Fruit fly (Drosophila melanogaster) whole organism, embryonic: Measurements from ENCODE around the gene CG12279.
A peak's percentile ranks its signal among the peaks of the same experiment; 100 is the strongest.

ENCODE experiments used
- Asciz ChIP-seq: fragments of 200-800 bp; sonication (Bioruptor generic); optimal IDR thresholded peaks from 2 replicates; lab custom pipeline; 2017; ENCODE audit warnings: missing biosample characterization, mild to moderate bottlenecking, missing genetic modification characterization, missing genetic modification reagents
- Atf6 ChIP-seq: fragments of 200-800 bp; sonication (Bioruptor generic); IDR thresholded peaks from 2 replicates; pipeline ENCODE4 v1.3.6; 2022; ENCODE audit warnings: missing biosample characterization, missing genetic modification characterization
- CG11504 ChIP-seq: fragments of 200-800 bp; sonication (Bioruptor generic); optimal IDR thresholded peaks from 3 replicates; lab custom pipeline; 2019; ENCODE audit warnings: missing biosample characterization, mild to moderate bottlenecking, missing genetic modification characterization, moderate library complexity
- CG11723 ChIP-seq: fragments of 200-800 bp; sonication (Bioruptor generic); optimal IDR thresholded peaks from 2 replicates; lab custom pipeline; 2017; ENCODE audit warnings: missing biosample characterization, mild to moderate bottlenecking, missing genetic modification characterization
- CG13894 ChIP-seq: fragments of 200-800 bp; sonication (Bioruptor generic); optimal IDR thresholded peaks from 3 replicates; lab custom pipeline; 2018; ENCODE audit warnings: missing biosample characterization, mild to moderate bottlenecking, missing genetic modification characterization, moderate library complexity
- CG14441 ChIP-seq: fragments of 200-800 bp; sonication (Bioruptor generic); IDR thresholded peaks from 2 replicates; pipeline ENCODE4 v1.3.6; 2022; ENCODE audit warnings: missing biosample characterization, missing genetic modification characterization
- CG14667 ChIP-seq: fragments of 200-800 bp; sonication (Bioruptor generic); IDR thresholded peaks from 2 replicates; pipeline ENCODE4 v1.3.6; 2022; ENCODE audit warnings: missing biosample characterization, missing genetic modification characterization
- CG14965 ChIP-seq: fragments of 200-800 bp; sonication (Bioruptor generic); optimal IDR thresholded peaks from 2 replicates; lab custom pipeline; 2016; ENCODE audit warnings: missing biosample characterization, missing genetic modification characterization, borderline replicate concordance
- CG15514 ChIP-seq: fragments of 200-800 bp; sonication (Bioruptor generic); optimal IDR thresholded peaks from 3 replicates; lab custom pipeline; 2017; ENCODE audit warnings: missing biosample characterization, missing genetic modification characterization, mild to moderate bottlenecking, moderate library complexity, missing genetic modification reagents
- CG1792 ChIP-seq: fragments of 200-800 bp; sonication (Bioruptor generic); optimal IDR thresholded peaks from 2 replicates; lab custom pipeline; 2016; ENCODE audit warnings: missing biosample characterization, missing genetic modification characterization
- CG18262 ChIP-seq: fragments of 200-800 bp; optimal IDR thresholded peaks from 3 replicates; lab custom pipeline; 2019; ENCODE audit warnings: missing biosample characterization, mild to moderate bottlenecking, missing genetic modification characterization, moderate library complexity
- CG18764 ChIP-seq: fragments of 200-800 bp; sonication (Bioruptor generic); optimal IDR thresholded peaks from 3 replicates; lab custom pipeline; 2016; ENCODE audit warnings: missing biosample characterization, missing genetic modification characterization
- CG2712 ChIP-seq: fragments of 200-800 bp; optimal IDR thresholded peaks from 3 replicates; lab custom pipeline; 2019; ENCODE audit warnings: missing biosample characterization, mild to moderate bottlenecking, missing genetic modification characterization, moderate library complexity
- CG2875 ChIP-seq: fragments of 200-800 bp; sonication (Bioruptor generic); optimal IDR thresholded peaks from 2 replicates; lab custom pipeline; 2017; ENCODE audit warnings: missing biosample characterization, mild to moderate bottlenecking, missing genetic modification characterization, missing genetic modification reagents
- CG30403 ChIP-seq: fragments of 200-800 bp; sonication (Bioruptor generic); optimal IDR thresholded peaks from 3 replicates; lab custom pipeline; 2016; ENCODE audit warnings: missing biosample characterization, missing genetic modification characterization
- CG31224 ChIP-seq: fragments of 200-800 bp; sonication (Bioruptor generic); IDR thresholded peaks from 2 replicates; pipeline ENCODE4 v1.3.6; 2022; ENCODE audit warnings: missing biosample characterization, missing genetic modification characterization
- CG33213 ChIP-seq: fragments of 200-800 bp; sonication (Bioruptor generic); optimal IDR thresholded peaks from 3 replicates; lab custom pipeline; 2016; ENCODE audit warnings: missing biosample characterization, missing genetic modification characterization
- CG3407 ChIP-seq: fragments of 200-800 bp; sonication (Bioruptor generic); optimal IDR thresholded peaks from 2 replicates; lab custom pipeline; 2018; ENCODE audit warnings: missing biosample characterization, mild to moderate bottlenecking, missing genetic modification characterization
- CG34224 ChIP-seq: fragments of 200-800 bp; sonication (Bioruptor generic); IDR thresholded peaks from 3 replicates; pipeline ENCODE4 v1.3.6; 2022; ENCODE audit warnings: missing biosample characterization, missing genetic modification characterization; ENCODE audit not compliant: partially characterized antibody
- CG4820 ChIP-seq: fragments of 200-800 bp; sonication (Bioruptor generic); optimal IDR thresholded peaks from 3 replicates; lab custom pipeline; 2016; ENCODE audit warnings: missing biosample characterization, missing genetic modification characterization
- CG7372 ChIP-seq: fragments of 200-800 bp; sonication (Bioruptor generic); IDR thresholded peaks from 2 replicates; pipeline ENCODE4 v1.3.6; 2022; ENCODE audit warnings: missing biosample characterization, missing genetic modification characterization
- CG7786 ChIP-seq: fragments of 200-800 bp; sonication (Bioruptor generic); optimal IDR thresholded peaks from 2 replicates; lab custom pipeline; 2016; ENCODE audit warnings: missing biosample characterization, missing genetic modification characterization
- D19A ChIP-seq: fragments of 200-800 bp; optimal IDR thresholded peaks from 3 replicates; lab custom pipeline; 2019; ENCODE audit warnings: missing biosample characterization, mild to moderate bottlenecking, missing genetic modification characterization, moderate library complexity
- Dip2 ChIP-seq: fragments of 200-800 bp; sonication (Bioruptor generic); IDR thresholded peaks from 2 replicates; pipeline ENCODE4 v1.3.6; 2022; ENCODE audit warnings: missing biosample characterization, missing genetic modification characterization
- Drgx ChIP-seq: fragments of 200-800 bp; sonication (Bioruptor generic); IDR thresholded peaks from 2 replicates; pipeline ENCODE4 v1.3.6; 2022; ENCODE audit warnings: missing biosample characterization, missing genetic modification characterization
- Hsf ChIP-seq: fragments of 200-800 bp; sonication (Bioruptor generic); optimal IDR thresholded peaks from 3 replicates; lab custom pipeline; 2016; ENCODE audit warnings: missing biosample characterization, missing genetic modification characterization
- Lpt ChIP-seq: fragments of >200 bp; optimal IDR thresholded peaks from 2 replicates; lab custom pipeline; 2018; ENCODE audit warnings: missing biosample characterization, missing genetic modification characterization
- MBD-R2 ChIP-seq: fragments of 200-800 bp; sonication (Bioruptor generic); IDR thresholded peaks from 2 replicates; pipeline ENCODE4 v1.3.6; 2022; ENCODE audit warnings: missing biosample characterization, missing genetic modification characterization
- Med ChIP-seq: fragments of 200-800 bp; sonication (Bioruptor generic); peaks from one replicate; lab custom pipeline; 2016; ENCODE audit warnings: missing biosample characterization, missing genetic modification characterization, mild to moderate bottlenecking, inconsistent platforms, moderate library complexity
- Rfx ChIP-seq: fragments of 200-800 bp; sonication (Bioruptor generic); IDR thresholded peaks from 2 replicates; pipeline ENCODE4 v1.3.6; 2022; ENCODE audit warnings: missing biosample characterization, missing genetic modification characterization
- ato ChIP-seq: fragments of 200-800 bp; sonication (Bioruptor generic); IDR thresholded peaks from 2 replicates; pipeline ENCODE4 v1.3.6; 2022; ENCODE audit warnings: missing biosample characterization, missing genetic modification characterization; ENCODE audit not compliant: partially characterized antibody
- chinmo ChIP-seq: fragments of 200-800 bp; sonication (Bioruptor generic); IDR thresholded peaks from 4 replicates; pipeline ENCODE4 v1.3.6; 2022; ENCODE audit warnings: missing biosample characterization, missing genetic modification characterization; ENCODE audit not compliant: partially characterized antibody
- dati ChIP-seq: fragments of 200-800 bp; sonication (Bioruptor generic); IDR thresholded peaks from 2 replicates; pipeline ENCODE4 v1.3.6; 2022; ENCODE audit warnings: missing biosample characterization, missing genetic modification characterization
- dmrt11E ChIP-seq: fragments of 200-800 bp; sonication (Bioruptor generic); optimal IDR thresholded peaks from 3 replicates; lab custom pipeline; 2018; ENCODE audit warnings: missing biosample characterization, mild to moderate bottlenecking, missing genetic modification characterization, moderate library complexity
- esg ChIP-seq: fragments of 200-800 bp; sonication (Bioruptor generic); conservative IDR thresholded peaks from 2 replicates; pipeline ENCODE4 v1.3.6; 2022; ENCODE audit warnings: missing biosample characterization, missing genetic modification characterization
- gcm ChIP-seq: fragments of 200-800 bp; sonication (Bioruptor generic); optimal IDR thresholded peaks from 2 replicates; lab custom pipeline; 2019; ENCODE audit warnings: missing biosample characterization, mild to moderate bottlenecking, missing genetic modification characterization, moderate library complexity
- gfzf ChIP-seq: fragments of 200-800 bp; sonication (Bioruptor generic); optimal IDR thresholded peaks from 2 replicates; lab custom pipeline; 2016; ENCODE audit warnings: missing biosample characterization, mild to moderate bottlenecking, missing genetic modification characterization, moderate library complexity
- lola ChIP-seq, 3 experiments: fragments of >200 bp in 2 of 3; fragments of 200-800 bp in 1 of 3; sonication (Bioruptor generic) in 1 of 3; optimal IDR thresholded peaks; 2 replicates each; lab custom pipeline; 2017 to 2019; ENCODE audit warnings: missing biosample characterization in 3 of 3, missing genetic modification characterization in 3 of 3, mild to moderate bottlenecking in 1 of 3, moderate library complexity in 1 of 3
- mam ChIP-seq: fragments of 200-800 bp; sonication (Bioruptor generic); optimal IDR thresholded peaks from 3 replicates; lab custom pipeline; 2016; ENCODE audit warnings: missing biosample characterization, missing genetic modification characterization
- nau ChIP-seq: fragments of 200-800 bp; sonication (Bioruptor generic); optimal IDR thresholded peaks from 3 replicates; lab custom pipeline; 2017; ENCODE audit warnings: missing biosample characterization, mild to moderate bottlenecking, missing genetic modification characterization, missing genetic modification reagents
- nmo ChIP-seq: fragments of 200-800 bp; sonication (Bioruptor generic); optimal IDR thresholded peaks from 2 replicates; lab custom pipeline; 2018; ENCODE audit warnings: missing biosample characterization, mild to moderate bottlenecking, missing genetic modification characterization, moderate library complexity
- nom ChIP-seq: fragments of 200-800 bp; sonication (Bioruptor generic); optimal IDR thresholded peaks from 2 replicates; lab custom pipeline; 2017; ENCODE audit warnings: missing biosample characterization, missing genetic modification characterization, mild to moderate bottlenecking, moderate library complexity, missing genetic modification reagents
- onecut ChIP-seq: fragments of 200-800 bp; sonication (Bioruptor generic); IDR thresholded peaks from 2 replicates; pipeline ENCODE4 v1.3.6; 2022; ENCODE audit warnings: missing biosample characterization, missing genetic modification characterization
- pum ChIP-seq: fragments of 200-800 bp; sonication (Bioruptor generic); optimal IDR thresholded peaks from 2 replicates; lab custom pipeline; 2016; ENCODE audit warnings: missing biosample characterization, missing genetic modification characterization
- so ChIP-seq: fragments of 200-800 bp; sonication (Bioruptor generic); IDR thresholded peaks from 3 replicates; pipeline ENCODE4 v1.3.6; 2022; ENCODE audit warnings: missing biosample characterization, missing genetic modification characterization
- sqz ChIP-seq: fragments of 200-800 bp; sonication (Bioruptor generic); optimal IDR thresholded peaks from 3 replicates; lab custom pipeline; 2018; ENCODE audit warnings: missing biosample characterization, mild to moderate bottlenecking, missing genetic modification characterization

CG12279 gene

DNA sequence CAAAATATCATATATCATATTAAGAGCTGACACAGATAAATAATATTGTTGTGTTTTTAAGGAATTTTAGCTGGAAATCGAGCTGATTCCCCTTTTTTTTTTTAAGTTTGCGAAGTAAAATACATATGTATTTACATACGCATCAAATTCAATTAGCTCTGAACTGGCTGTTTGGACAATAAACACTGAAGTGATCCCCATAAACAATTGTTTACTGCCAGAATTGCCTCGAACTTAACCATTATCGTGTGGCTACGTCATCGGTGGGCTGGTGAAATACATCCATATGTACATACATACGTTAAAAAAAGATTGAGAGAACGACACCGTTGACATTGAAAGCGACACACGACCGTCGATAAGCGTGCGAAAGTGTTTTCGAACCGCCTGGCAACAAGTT, 11.4 kb downstream of the CG12279 start (continued):
- no peak for TF ChIP-seq D19A (tag; lab: Kevin White, UChicago)

DNA sequence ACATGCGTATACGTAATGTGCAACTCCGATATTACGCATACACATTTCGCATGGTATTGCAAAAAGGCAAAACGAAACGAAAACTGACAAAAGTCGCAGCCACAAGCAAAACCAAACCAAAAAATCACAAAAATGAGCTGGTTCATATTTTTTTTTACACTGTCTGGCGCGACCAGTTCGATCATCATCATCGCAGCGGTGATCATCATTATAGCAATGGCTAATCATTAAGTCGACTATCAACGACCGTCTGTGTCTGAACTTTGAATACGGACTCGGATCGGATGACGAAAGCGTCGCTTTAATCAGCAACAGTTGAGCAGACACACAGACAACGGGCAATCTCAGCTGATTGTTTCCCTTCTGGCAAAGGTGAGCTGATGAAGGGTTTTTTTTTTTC, 12.0 kb downstream of the CG12279 start:
- no peak for TF ChIP-seq Hsf (GFP tag; lab: Kevin White, UChicago)
- TF ChIP-seq sqz, result peak; percentile 33
- TF ChIP-seq Med, result peak; percentile 22
- TF ChIP-seq CG30403 (GFP tag; lab: Kevin White, UChicago), result no peak
- no peak for TF ChIP-seq MBD-R2 (GFP tag; lab: Robert Waterston, UW)
- TF ChIP-seq nom (GFP tag; lab: Kevin White, UChicago), result peak; percentile 90
- TF ChIP-seq CG11504, result no peak
- 0 out of 2 replicates have a peak, but pooled peaks have one; percentile 46 for TF ChIP-seq CG7372
- no peak for TF ChIP-seq gfzf (GFP tag; lab: Kevin White, UChicago)
- peak; percentile 22 for TF ChIP-seq CG13894 (tag; lab: Kevin White, UChicago)
- TF ChIP-seq lola (GFP tag; optimal IDR thresholded peaks at IDR 0.05; lab: Kevin White, UChicago), result no peak
- no peak for TF ChIP-seq CG33213 (GFP tag; lab: Kevin White, UChicago)
- TF ChIP-seq Atf6 (GFP tag; lab: Robert Waterston, UW), result 0 out of 2 replicates have a peak, but pooled peaks have one; percentile 23
- TF ChIP-seq nmo (GFP tag; lab: Kevin White, UChicago), result no peak
- no peak for TF ChIP-seq CG14965 (GFP tag; lab: Kevin White, UChicago)
- 0 out of 4 replicates have a peak, but pooled peaks have one; percentile 39 for TF ChIP-seq chinmo (GFP tag; lab: Robert Waterston, UW)
- peak; percentile 38; the same call in 1 of the 3 replicates for TF ChIP-seq CG34224 (GFP tag; lab: Robert Waterston, UW)
- TF ChIP-seq CG14667 (GFP tag; lab: Robert Waterston, UW), result no peak
- TF ChIP-seq mam (GFP tag; lab: Kevin White, UChicago), result no peak
- TF ChIP-seq Dip2, result no peak
- TF ChIP-seq CG15514, result peak; percentile 97
- TF ChIP-seq CG1792 (GFP tag; lab: Kevin White, UChicago), result no peak
- TF ChIP-seq Asciz, result no peak
- TF ChIP-seq CG31224 (GFP tag; lab: Robert Waterston, UW), result no peak
- TF ChIP-seq dmrt11E (tag; lab: Kevin White, UChicago), result no peak
- TF ChIP-seq Drgx (GFP tag; lab: Robert Waterston, UW), result peak; percentile 38; the same call in 1 of the 2 replicates
- peak; percentile 42 for TF ChIP-seq Rfx (GFP tag; lab: Robert Waterston, UW)

DNA sequence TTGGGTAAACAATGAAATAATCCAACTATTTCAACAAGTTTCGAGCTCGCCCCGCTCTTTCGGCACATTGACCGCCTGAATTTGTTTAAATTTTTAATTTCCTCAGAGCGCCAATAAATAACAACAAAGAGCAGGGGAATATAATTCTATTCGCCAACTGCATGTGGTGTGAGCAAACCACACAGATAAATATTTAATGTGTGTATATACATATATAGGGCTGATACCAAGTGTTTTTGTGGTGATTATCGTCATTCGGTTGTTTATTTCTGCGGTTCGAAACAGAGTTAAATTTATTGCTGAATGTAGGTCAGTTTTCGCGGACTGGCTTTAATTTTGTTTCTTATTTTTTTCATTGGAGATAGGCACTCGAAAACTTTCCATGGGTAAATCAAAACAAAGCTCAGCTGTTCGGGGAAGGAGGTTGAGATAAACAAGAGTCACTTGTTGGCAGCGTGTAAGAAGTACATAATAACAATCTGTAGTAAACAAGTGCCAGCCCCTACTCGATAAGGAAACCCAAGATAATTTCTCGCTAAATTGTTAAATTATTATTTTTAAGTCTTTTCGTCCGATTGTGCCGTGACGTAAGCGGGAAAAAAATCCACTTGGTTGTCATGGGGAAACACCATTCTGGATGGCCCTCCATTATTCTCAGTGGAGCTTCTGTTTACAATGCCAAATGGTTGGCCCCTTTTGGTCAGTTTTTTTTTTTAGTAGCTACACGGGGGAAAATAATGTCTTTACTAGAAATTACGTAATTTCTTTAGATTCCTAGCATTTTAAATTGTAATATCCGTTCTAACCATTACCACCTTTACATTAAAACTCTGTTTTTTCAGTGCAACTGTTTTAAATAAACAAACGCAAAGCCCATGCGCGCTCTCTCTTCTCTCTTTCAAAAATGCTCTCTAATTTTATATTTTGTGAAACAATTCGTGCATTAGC, 13.0 kb downstream of the CG12279 start:
- TF ChIP-seq CG18262 (tag; lab: Kevin White, UChicago) (peak; percentile 25), CG2875 (peak; percentile 27), pum (GFP tag; lab: Kevin White, UChicago) (no peak), onecut (GFP tag; lab: Robert Waterston, UW) (no peak), ato (GFP tag; lab: Robert Waterston, UW) (no peak), CG18764 (peak; percentile 2), CG14441 (GFP tag; lab: Robert Waterston, UW) (peak; percentile 72), nau (peak; percentile 3), CG3407 (peak; percentile 12), so (no peak; the same call in 2 of the 3 replicates), dati (GFP tag; lab: Robert Waterston, UW) (0 out of 2 replicates have a peak, but pooled peaks have one; percentile 29), gcm (GFP tag; lab: Kevin White, UChicago) (peak; percentile 27), CG11723 (GFP tag; lab: Kevin White, UChicago) (peak; percentile 13), Lpt (GFP tag; lab: Kevin White, UChicago) (no peak), CG7786 (GFP tag; lab: Kevin White, UChicago) (peak; percentile 20), CG2712 (tag; lab: Kevin White, UChicago) (peak; percentile 22), esg (GFP tag; lab: Robert Waterston, UW) (peak; percentile 31; the same call in 1 of the 2 replicates), CG4820 (peak; percentile 2)
